Worm (Caenorhabditis elegans): ENCODE results near the gene clec-141.

DNA sequence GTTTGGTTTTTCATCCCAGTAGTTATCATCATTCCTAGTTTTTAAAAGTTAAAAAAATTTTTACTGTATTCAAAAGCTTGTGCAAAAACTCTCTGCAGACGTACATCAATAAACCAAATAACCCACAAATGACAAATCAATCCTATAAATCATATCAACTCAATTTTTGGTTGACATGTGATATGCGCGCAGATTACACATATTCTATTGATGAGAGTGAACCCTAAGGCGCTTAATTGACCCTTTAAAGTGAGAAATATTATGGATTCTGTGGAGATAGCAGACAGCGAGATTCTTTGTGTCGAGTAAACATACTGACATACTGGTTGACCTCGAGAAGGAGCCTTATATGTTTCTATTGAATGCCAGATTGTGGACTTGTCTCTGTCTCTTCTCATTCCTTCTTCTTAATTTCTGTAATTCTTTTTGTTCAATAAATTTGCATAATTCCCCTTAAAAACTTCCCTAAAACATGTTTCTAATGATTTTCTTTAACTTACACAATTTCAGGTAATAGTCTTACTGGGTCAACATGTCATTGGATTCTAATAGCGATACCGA lies 8.8 kb upstream of the clec-141 start, which contains the start of gene EEED8.2:
- TF ChIP-seq pqm-1 (tag; optimal IDR thresholded peaks at IDR 0.05) = no peak
- no peak for TF ChIP-seq hlh-13 (GFP tag; optimal IDR thresholded peaks at IDR 0.05)
- TF ChIP-seq K02D7.2 (tag; optimal IDR thresholded peaks at IDR 0.05) = no peak
- TF ChIP-seq ama-1 (optimal IDR thresholded peaks at IDR 0.05) = no peak
- no peak for TF ChIP-seq ceh-30 (tag; optimal IDR thresholded peaks at IDR 0.05)
- TF ChIP-seq eyg-1 (tag; optimal IDR thresholded peaks at IDR 0.05) = no peak
